Fruit fly (Drosophila melanogaster) whole organism, adult: ENCODE measurements around the gene CG5214.
A peak's percentile ranks its signal among the peaks of the same experiment; 100 is the strongest.

Experiments used
- CG11617 ChIP-seq: fragments of 200-800 bp; sonication (Bioruptor generic); optimal IDR thresholded peaks from 2 replicates; lab custom pipeline; 2017; ENCODE audit warnings: mild to moderate bottlenecking, missing biosample characterization, missing genetic modification reagents, missing genetic modification characterization
- CG12768 ChIP-seq: fragments of 200-800 bp; sonication (Bioruptor generic); optimal IDR thresholded peaks from 2 replicates; lab custom pipeline; 2017; ENCODE audit warnings: missing biosample characterization, missing genetic modification characterization, mild to moderate bottlenecking, moderate library complexity, missing genetic modification reagents
- CG14711 ChIP-seq: fragments of 200-800 bp; sonication (Bioruptor generic); optimal IDR thresholded peaks from 2 replicates; lab custom pipeline; 2018; ENCODE audit warnings: missing biosample characterization, mild to moderate bottlenecking, missing genetic modification characterization, moderate library complexity
- CG1620 ChIP-seq: fragments of 200-800 bp; sonication (Bioruptor generic); optimal IDR thresholded peaks from 2 replicates; lab custom pipeline; 2016; ENCODE audit warnings: missing biosample characterization, missing genetic modification characterization
- CG33017 ChIP-seq: fragments of 200-800 bp; sonication (Bioruptor generic); optimal IDR thresholded peaks from 2 replicates; lab custom pipeline; 2018; ENCODE audit warnings: missing biosample characterization, mild to moderate bottlenecking, missing genetic modification characterization, moderate library complexity
- CG5204 ChIP-seq: fragments of 200-800 bp; sonication (Bioruptor generic); optimal IDR thresholded peaks from 2 replicates; lab custom pipeline; 2016; ENCODE audit warnings: missing biosample characterization, missing genetic modification characterization
- CG7045 ChIP-seq: fragments of 200-800 bp; sonication (Bioruptor generic); optimal IDR thresholded peaks from 2 replicates; lab custom pipeline; 2017; ENCODE audit warnings: missing biosample characterization, mild to moderate bottlenecking, missing genetic modification characterization
- CG7101 ChIP-seq: fragments of 200-800 bp; sonication (Bioruptor generic); optimal IDR thresholded peaks from 2 replicates; lab custom pipeline; 2018; ENCODE audit warnings: missing biosample characterization, mild to moderate bottlenecking, missing genetic modification characterization, moderate library complexity
- Clk ChIP-seq: fragments of 200-800 bp; sonication (Bioruptor generic); optimal IDR thresholded peaks from 2 replicates; lab custom pipeline; 2017; ENCODE audit warnings: missing biosample characterization, missing genetic modification characterization
- Crg-1 ChIP-seq: fragments of 200-800 bp; sonication (Bioruptor generic); optimal IDR thresholded peaks from 2 replicates; lab custom pipeline; 2016; ENCODE audit warnings: missing biosample characterization, missing genetic modification characterization
- Hr96 ChIP-seq: fragments of 200-800 bp; sonication (Bioruptor generic); optimal IDR thresholded peaks from 2 replicates; lab custom pipeline; 2016; ENCODE audit warnings: missing biosample characterization, missing genetic modification characterization
- Mnt ChIP-seq: fragments of 200-800 bp; sonication (Bioruptor generic); optimal IDR thresholded peaks from 2 replicates; lab custom pipeline; 2016; ENCODE audit warnings: missing biosample characterization, mild to moderate bottlenecking, missing genetic modification characterization
- bab1 ChIP-seq: fragments of 200-800 bp; sonication (Bioruptor generic); optimal IDR thresholded peaks from 3 replicates; lab custom pipeline; 2019; ENCODE audit warnings: missing biosample characterization, mild to moderate bottlenecking, missing genetic modification characterization, moderate library complexity
- cic ChIP-seq: fragments of 200-800 bp; sonication (Bioruptor generic); optimal IDR thresholded peaks from 2 replicates; lab custom pipeline; 2017; ENCODE audit warnings: missing biosample characterization, mild to moderate bottlenecking, missing genetic modification characterization, moderate library complexity
- cnc ChIP-seq, 2 experiments: fragments of >200 bp; optimal IDR thresholded peaks; 2 replicates each; lab custom pipeline; 2017
- kay ChIP-seq: fragments of 200-800 bp; sonication (Bioruptor generic); peaks from one replicate; lab custom pipeline; 2016; ENCODE audit warnings: missing biosample characterization, missing genetic modification characterization, borderline replicate concordance
- ovo ChIP-seq: fragments of 200-800 bp; sonication (Bioruptor generic); optimal IDR thresholded peaks from 2 replicates; lab custom pipeline; 2016; ENCODE audit warnings: missing biosample characterization, missing genetic modification characterization
- pad ChIP-seq: fragments of 200-800 bp; sonication (Bioruptor generic); optimal IDR thresholded peaks from 3 replicates; lab custom pipeline; 2017; ENCODE audit warnings: missing biosample characterization, missing genetic modification characterization, mild to moderate bottlenecking, moderate library complexity, missing genetic modification reagents
- tj ChIP-seq: fragments of 200-800 bp; sonication (Bioruptor generic); optimal IDR thresholded peaks from 3 replicates; lab custom pipeline; 2017; ENCODE audit warnings: missing biosample characterization, mild to moderate bottlenecking, missing genetic modification characterization, moderate library complexity
- toe ChIP-seq: fragments of 200-800 bp; sonication (Bioruptor generic); optimal IDR thresholded peaks from 2 replicates; lab custom pipeline; 2016; ENCODE audit warnings: missing biosample characterization, missing genetic modification characterization

The CG5214 gene

dm6 chr3R:11221437-11222230 is 22.5 kb upstream of the CG5214 start, which contains the start of the genes CG6693 and RpL3:
CG6693 (minus strand) TSS chr3R:11221639.
RpL3 (plus strand) TSS chr3R:11221894.
- TF ChIP-seq Mnt (GFP tag; lab: Kevin White, UChicago) (peak; percentile 97), CG7101 (tag; lab: Kevin White, UChicago) (peak; percentile 91), ovo (GFP tag; lab: Kevin White, UChicago) (peak; percentile 39), cic (GFP tag; lab: Kevin White, UChicago) (peak; percentile 75), cnc (optimal IDR thresholded peaks at IDR 0.05; lab: Kevin White, UChicago) (peak in 1 of 2 experiments; percentile 46), Crg-1 (GFP tag; lab: Kevin White, UChicago) (peak; percentile 78), pad (GFP tag; lab: Kevin White, UChicago) (peak; percentile 73), CG11617 (GFP tag; lab: Kevin White, UChicago) (peak; percentile 84), CG33017 (tag; lab: Kevin White, UChicago) (peak; percentile 90), Clk (GFP tag; lab: Kevin White, UChicago) (peak; percentile 54), CG7045 (GFP tag; lab: Kevin White, UChicago) (peak; percentile 69), toe (GFP tag; lab: Kevin White, UChicago) (peak; percentile 68), CG1620 (GFP tag; lab: Kevin White, UChicago) (peak; percentile 73), tj (GFP tag; lab: Kevin White, UChicago) (peak; percentile 56), bab1 (GFP tag; lab: Kevin White, UChicago) (peak; percentile 87), kay (GFP tag; lab: Kevin White, UChicago) (no peak), CG12768 (peak; percentile 85), Hr96 (GFP tag; lab: Kevin White, UChicago) (peak; percentile 81), CG14711 (tag; lab: Kevin White, UChicago) (peak; percentile 57), CG5204 (GFP tag; lab: Kevin White, UChicago) (no peak)

DNA sequence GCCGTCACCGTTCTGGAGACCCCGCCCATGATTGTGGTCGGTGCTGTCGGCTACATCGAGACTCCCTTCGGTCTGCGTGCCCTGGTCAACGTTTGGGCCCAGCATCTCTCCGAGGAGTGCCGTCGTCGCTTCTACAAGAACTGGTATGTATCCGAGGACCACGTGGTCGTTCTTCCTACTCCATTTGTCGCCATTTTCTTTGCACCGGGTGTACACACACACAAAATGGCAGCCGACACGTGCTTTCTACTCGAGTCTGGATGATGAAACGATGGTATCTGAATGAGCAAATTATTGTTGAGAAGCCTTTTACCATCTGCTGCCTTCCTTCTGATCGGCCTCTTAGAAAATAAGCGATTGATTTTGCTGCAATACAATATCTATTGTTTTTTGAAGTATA is 21.5 kb upstream of the CG5214 start:
- TF ChIP-seq CG12768 (no peak), Mnt (GFP tag; lab: Kevin White, UChicago) (peak; percentile 3)

DNA sequence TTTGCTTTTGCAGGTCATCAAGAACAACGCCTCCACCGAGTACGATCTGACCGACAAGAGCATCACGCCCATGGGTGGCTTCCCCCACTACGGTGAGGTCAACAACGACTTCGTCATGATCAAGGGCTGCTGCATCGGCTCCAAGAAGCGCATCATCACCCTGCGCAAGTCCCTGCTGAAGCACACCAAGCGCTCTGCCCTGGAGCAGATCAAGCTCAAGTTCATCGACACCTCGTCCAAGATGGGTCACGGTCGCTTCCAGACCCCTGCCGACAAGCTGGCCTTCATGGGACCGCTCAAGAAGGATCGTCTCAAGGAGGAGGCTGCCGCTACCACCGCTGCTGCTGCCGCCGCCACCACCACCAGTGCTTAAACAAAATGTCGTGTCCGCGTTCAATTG is 19.6 kb upstream of the CG5214 start:
- TF ChIP-seq Crg-1 (GFP tag; lab: Kevin White, UChicago) = no peak
- no peak for TF ChIP-seq CG5204 (GFP tag; lab: Kevin White, UChicago)
- no peak for TF ChIP-seq tj (GFP tag; lab: Kevin White, UChicago)
- no peak for TF ChIP-seq toe (GFP tag; lab: Kevin White, UChicago)
- TF ChIP-seq Mnt (GFP tag; lab: Kevin White, UChicago) = no peak
- TF ChIP-seq CG14711 (tag; lab: Kevin White, UChicago) = no peak
- TF ChIP-seq bab1 (GFP tag; lab: Kevin White, UChicago) = no peak
- TF ChIP-seq CG7045 (GFP tag; lab: Kevin White, UChicago) = no peak
- no peak for TF ChIP-seq CG11617 (GFP tag; lab: Kevin White, UChicago)
- TF ChIP-seq pad (GFP tag; lab: Kevin White, UChicago) = no peak
- no peak for TF ChIP-seq CG1620 (GFP tag; lab: Kevin White, UChicago)
- TF ChIP-seq ovo (GFP tag; lab: Kevin White, UChicago) = no peak
- TF ChIP-seq kay (GFP tag; lab: Kevin White, UChicago) = no peak
- no peak for TF ChIP-seq CG7101 (tag; lab: Kevin White, UChicago)
- no peak for TF ChIP-seq CG33017 (tag; lab: Kevin White, UChicago)
- no peak for TF ChIP-seq Clk (GFP tag; lab: Kevin White, UChicago)
- TF ChIP-seq Hr96 (GFP tag; lab: Kevin White, UChicago) = no peak

dm6 chr3R:11225220-11225619 is 18.9 kb upstream of the CG5214 start, which contains the start of gene scpr-C:
scpr-C (plus strand) TSS chr3R:11225520.
- TF ChIP-seq CG1620 (GFP tag; lab: Kevin White, UChicago) (no peak), cic (GFP tag; lab: Kevin White, UChicago) (no peak), bab1 (GFP tag; lab: Kevin White, UChicago) (no peak), ovo (GFP tag; lab: Kevin White, UChicago) (no peak), Hr96 (GFP tag; lab: Kevin White, UChicago) (no peak), CG7101 (tag; lab: Kevin White, UChicago) (no peak), CG12768 (no peak)

DNA sequence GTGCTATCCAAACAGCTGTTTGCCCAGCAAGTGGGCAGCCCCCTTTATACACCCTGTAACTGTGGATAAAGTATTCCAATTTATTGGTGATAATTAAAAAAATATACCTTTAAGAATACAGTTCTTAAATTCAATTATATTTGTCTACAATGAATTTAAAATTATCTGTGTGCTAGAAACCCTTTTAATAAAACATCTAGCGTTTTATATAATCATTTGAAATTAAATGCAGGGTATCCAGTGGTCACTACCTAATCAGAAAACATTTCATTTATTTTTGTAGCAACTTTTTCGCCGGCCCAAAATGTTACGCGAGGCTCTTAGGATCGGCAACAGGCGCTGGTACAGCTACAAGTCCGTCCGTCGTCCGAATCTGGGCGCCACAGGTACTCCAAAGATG is 17.6 kb upstream of the CG5214 start, which contains the start of gene CG17726:
Gene CG17726, plus strand, starts transcription at position 267 of the 400 bp plus-strand sequence.
- TF ChIP-seq Hr96 (GFP tag; lab: Kevin White, UChicago) (no peak), pad (GFP tag; lab: Kevin White, UChicago) (peak; percentile 66), cnc (optimal IDR thresholded peaks at IDR 0.05; lab: Kevin White, UChicago) (no peak), CG5204 (GFP tag; lab: Kevin White, UChicago) (no peak), CG11617 (GFP tag; lab: Kevin White, UChicago) (peak; percentile 95), ovo (GFP tag; lab: Kevin White, UChicago) (peak; percentile 87), CG1620 (GFP tag; lab: Kevin White, UChicago) (peak; percentile 87), CG33017 (tag; lab: Kevin White, UChicago) (peak; percentile 99), Mnt (GFP tag; lab: Kevin White, UChicago) (peak; percentile 69), CG7101 (tag; lab: Kevin White, UChicago) (peak; percentile 99), CG7045 (GFP tag; lab: Kevin White, UChicago) (peak; percentile 91), toe (GFP tag; lab: Kevin White, UChicago) (no peak), CG14711 (tag; lab: Kevin White, UChicago) (peak; percentile 97), CG12768 (peak; percentile 89), kay (GFP tag; lab: Kevin White, UChicago) (no peak), Crg-1 (GFP tag; lab: Kevin White, UChicago) (peak; percentile 92), cic (GFP tag; lab: Kevin White, UChicago) (peak; percentile 62), bab1 (GFP tag; lab: Kevin White, UChicago) (peak; percentile 98), tj (GFP tag; lab: Kevin White, UChicago) (peak; percentile 68), Clk (GFP tag; lab: Kevin White, UChicago) (no peak)
